Worm (Caenorhabditis elegans): ENCODE results near the gene F32D1.8.

ce11 chrV:4401865-4402264 is 24.3 kb upstream of the F32D1.8 start, which contains the start of gene F13A2.5:
- no peak for TF ChIP-seq nhr-12 (tag; optimal IDR thresholded peaks at IDR 0.05)
- no peak for TF ChIP-seq fos-1 (tag; optimal IDR thresholded peaks at IDR 0.05)
- no peak for TF ChIP-seq pqm-1 (tag; optimal IDR thresholded peaks at IDR 0.05)
- TF ChIP-seq efl-1 (optimal IDR thresholded peaks at IDR 0.05), result no peak
- no peak for TF ChIP-seq efl-1 (GFP tag; optimal IDR thresholded peaks at IDR 0.05 in 1 of 2)
- no peak for TF ChIP-seq dpl-1 (GFP tag; optimal IDR thresholded peaks at IDR 0.05)
- no peak for TF ChIP-seq fkh-10 (GFP tag; optimal IDR thresholded peaks at IDR 0.05)
